Fruit fly (Drosophila melanogaster) whole organism, embryonic: ENCODE data around the gene CG13097.

ENCODE experiments used
- Abd-B ChIP-seq: fragments of 200-800 bp; sonication (Bioruptor generic); optimal IDR thresholded peaks from 2 replicates; lab custom pipeline; 2018; ENCODE audit warnings: missing biosample characterization, mild to moderate bottlenecking, missing genetic modification characterization, moderate library complexity
- Awh ChIP-seq: fragments of 200-800 bp; sonication (Bioruptor generic); IDR thresholded peaks from 2 replicates; pipeline ENCODE4, ENCODE4 v1.3.6; 2022; ENCODE audit warnings: missing biosample characterization, missing genetic modification characterization
- BtbVII ChIP-seq: fragments of 200-800 bp; sonication (Bioruptor generic); optimal IDR thresholded peaks from 3 replicates; lab custom pipeline; 2017; ENCODE audit warnings: missing biosample characterization, mild to moderate bottlenecking, missing genetic modification characterization
- CG10147 ChIP-seq: fragments of 200-800 bp; sonication (Bioruptor generic); optimal IDR thresholded peaks from 2 replicates; lab custom pipeline; 2019; ENCODE audit warnings: missing biosample characterization, mild to moderate bottlenecking, missing genetic modification characterization, moderate library complexity
- CG1233 ChIP-seq: fragments of 200-800 bp; sonication (Bioruptor generic); optimal IDR thresholded peaks from 4 replicates; lab custom pipeline; 2018; ENCODE audit warnings: missing biosample characterization, mild to moderate bottlenecking, missing genetic modification characterization
- CG14860 ChIP-seq: fragments of 200-800 bp; sonication (Bioruptor generic); IDR thresholded peaks from 3 replicates; pipeline ENCODE4 v1.3.6; 2022; ENCODE audit warnings: missing biosample characterization, missing genetic modification characterization; ENCODE audit not compliant: partially characterized antibody
- CG1529 ChIP-seq: fragments of 200-800 bp; sonication (Bioruptor generic); optimal IDR thresholded peaks from 3 replicates; lab custom pipeline; 2018; ENCODE audit warnings: missing biosample characterization, missing genetic modification characterization
- CG1602 ChIP-seq: fragments of 200-800 bp; sonication (Bioruptor generic); optimal IDR thresholded peaks from 3 replicates; lab custom pipeline; 2016; ENCODE audit warnings: missing biosample characterization, missing genetic modification characterization
- CG18764 ChIP-seq: fragments of 200-800 bp; sonication (Bioruptor generic); optimal IDR thresholded peaks from 3 replicates; lab custom pipeline; 2016; ENCODE audit warnings: missing biosample characterization, missing genetic modification characterization
- CG2712 ChIP-seq: fragments of 200-800 bp; optimal IDR thresholded peaks from 3 replicates; lab custom pipeline; 2019; ENCODE audit warnings: missing biosample characterization, mild to moderate bottlenecking, missing genetic modification characterization, moderate library complexity
- CG30020 ChIP-seq: fragments of 200-800 bp; optimal IDR thresholded peaks from 2 replicates; lab custom pipeline; 2019; ENCODE audit warnings: missing biosample characterization, mild to moderate bottlenecking, missing genetic modification characterization, moderate library complexity
- CG31365 ChIP-seq: fragments of 200-800 bp; sonication (Bioruptor generic); optimal IDR thresholded peaks from 2 replicates; lab custom pipeline; 2018; ENCODE audit warnings: missing biosample characterization, mild to moderate bottlenecking, missing genetic modification characterization
- CG3847 ChIP-seq: fragments of 200-800 bp; sonication (Bioruptor generic); IDR thresholded peaks from 2 replicates; pipeline ENCODE4 v1.3.6; 2022; ENCODE audit warnings: missing biosample characterization, missing genetic modification characterization
- CG43689 ChIP-seq: fragments of 200-800 bp; sonication (Bioruptor generic); IDR thresholded peaks from 2 replicates; pipeline ENCODE4 v1.3.6; 2022; ENCODE audit warnings: missing biosample characterization, missing genetic modification characterization
- CG6654 ChIP-seq: fragments of 200-800 bp; sonication (Bioruptor generic); optimal IDR thresholded peaks from 2 replicates; lab custom pipeline; 2017; ENCODE audit warnings: missing biosample characterization, mild to moderate bottlenecking, missing genetic modification characterization
- CG6689 ChIP-seq: fragments of 200-800 bp; sonication (Bioruptor generic); IDR thresholded peaks from 2 replicates; pipeline ENCODE4 v1.3.6; 2022; ENCODE audit warnings: missing biosample characterization, missing genetic modification characterization
- CG7839 ChIP-seq: fragments of 200-800 bp; sonication (Bioruptor generic); optimal IDR thresholded peaks from 3 replicates; lab custom pipeline; 2018; ENCODE audit warnings: missing biosample characterization, mild to moderate bottlenecking, missing genetic modification characterization, moderate library complexity
- CG7963 ChIP-seq: fragments of 200-800 bp; sonication (Bioruptor generic); IDR thresholded peaks from 3 replicates; pipeline ENCODE4 v1.3.6; 2022; ENCODE audit warnings: missing biosample characterization, missing genetic modification characterization; ENCODE audit not compliant: partially characterized antibody
- CG8359 ChIP-seq: fragments of 200-800 bp; sonication (Bioruptor generic); optimal IDR thresholded peaks from 2 replicates; lab custom pipeline; 2017; ENCODE audit warnings: missing biosample characterization, mild to moderate bottlenecking, missing genetic modification characterization, borderline replicate concordance
- CrebB ChIP-seq: fragments of 200-800 bp; sonication (Bioruptor generic); optimal IDR thresholded peaks from 3 replicates; lab custom pipeline; 2018; ENCODE audit warnings: missing biosample characterization, mild to moderate bottlenecking, missing genetic modification characterization
- Doc3 ChIP-seq: fragments of 200-800 bp; sonication (Bioruptor generic); IDR thresholded peaks from 3 replicates; pipeline ENCODE4 v1.3.6; 2022; ENCODE audit warnings: missing biosample characterization, missing genetic modification characterization; ENCODE audit not compliant: partially characterized antibody
- Ets65A ChIP-seq: fragments of 200-800 bp; sonication (Bioruptor generic); peaks from one replicate; lab custom pipeline; 2016; ENCODE audit warnings: missing biosample characterization, missing genetic modification characterization
- Fer3 ChIP-seq: fragments of 200-800 bp; sonication (Bioruptor generic); optimal IDR thresholded peaks from 2 replicates; lab custom pipeline; 2018; ENCODE audit warnings: missing biosample characterization, mild to moderate bottlenecking, missing genetic modification characterization, moderate library complexity
- HLH54F ChIP-seq: fragments of 200-800 bp; sonication (Bioruptor generic); optimal IDR thresholded peaks from 3 replicates; lab custom pipeline; 2016; ENCODE audit warnings: missing biosample characterization, missing genetic modification characterization
- Oli ChIP-seq: fragments of 200-800 bp; sonication (Bioruptor generic); optimal IDR thresholded peaks from 2 replicates; lab custom pipeline; 2018; ENCODE audit warnings: missing biosample characterization, mild to moderate bottlenecking, missing genetic modification characterization, moderate library complexity
- Opbp ChIP-seq: fragments of 200-800 bp; sonication (Bioruptor generic); IDR thresholded peaks from 3 replicates; pipeline ENCODE4 v1.3.6; 2022; ENCODE audit warnings: missing biosample characterization, missing genetic modification characterization; ENCODE audit not compliant: partially characterized antibody
- Six4 ChIP-seq: fragments of 200-800 bp; sonication (Bioruptor generic); optimal IDR thresholded peaks from 2 replicates; lab custom pipeline; 2016; ENCODE audit warnings: missing biosample characterization, missing genetic modification characterization
- Trl ChIP-seq, 3 experiments: fragments of >200 bp in 2 of 3; fragments of 200-800 bp in 1 of 3; sonication (Bioruptor generic) in 1 of 3; optimal IDR thresholded peaks; 2 replicates in 1 of 3; 3 replicates in 2 of 3; lab custom pipeline; 2016 to 2017; ENCODE audit warnings: missing biosample characterization in 1 of 3, missing genetic modification characterization in 1 of 3
- ap ChIP-seq: fragments of 200-800 bp; sonication (Bioruptor generic); IDR thresholded peaks from 2 replicates; pipeline ENCODE4 v1.3.6; 2022; ENCODE audit warnings: missing biosample characterization, missing genetic modification characterization
- br ChIP-seq: fragments of >200 bp; optimal IDR thresholded peaks from 2 replicates; lab custom pipeline; 2017
- corto ChIP-seq: fragments of 200-800 bp; sonication (Bioruptor generic); optimal IDR thresholded peaks from 2 replicates; lab custom pipeline; 2016; ENCODE audit warnings: missing biosample characterization, mild to moderate bottlenecking, missing genetic modification characterization, moderate library complexity
- crol ChIP-seq: fragments of 200-800 bp; sonication (Bioruptor generic); IDR thresholded peaks from 2 replicates; pipeline ENCODE4 v1.3.6; 2022; ENCODE audit warnings: missing biosample characterization, missing genetic modification characterization
- fd3F ChIP-seq: fragments of 200-800 bp; sonication (Bioruptor generic); optimal IDR thresholded peaks from 2 replicates; lab custom pipeline; 2018; ENCODE audit warnings: missing biosample characterization, mild to moderate bottlenecking, missing genetic modification characterization, moderate library complexity
- hb ChIP-seq: fragments of 200-800 bp; sonication (Bioruptor generic); IDR thresholded peaks from 3 replicates; pipeline ENCODE4 v1.3.6; 2022; ENCODE audit warnings: missing biosample characterization, missing genetic modification characterization; ENCODE audit not compliant: partially characterized antibody
- knrl ChIP-seq: fragments of 200-800 bp; sonication (Bioruptor generic); IDR thresholded peaks from 3 replicates; pipeline ENCODE4 v1.3.6; 2022; ENCODE audit warnings: missing biosample characterization, missing genetic modification characterization; ENCODE audit not compliant: partially characterized antibody
- nau ChIP-seq: fragments of 200-800 bp; sonication (Bioruptor generic); optimal IDR thresholded peaks from 3 replicates; lab custom pipeline; 2017; ENCODE audit warnings: missing biosample characterization, mild to moderate bottlenecking, missing genetic modification characterization, missing genetic modification reagents
- nom ChIP-seq: fragments of 200-800 bp; sonication (Bioruptor generic); optimal IDR thresholded peaks from 2 replicates; lab custom pipeline; 2017; ENCODE audit warnings: missing biosample characterization, missing genetic modification characterization, mild to moderate bottlenecking, moderate library complexity, missing genetic modification reagents
- org-1 ChIP-seq: fragments of 200-800 bp; sonication (Bioruptor generic); optimal IDR thresholded peaks from 2 replicates; lab custom pipeline; 2017; ENCODE audit warnings: missing biosample characterization, missing genetic modification characterization
- pnt ChIP-seq: fragments of 200-800 bp; sonication (Bioruptor generic); optimal IDR thresholded peaks from 3 replicates; lab custom pipeline; 2016; ENCODE audit warnings: missing biosample characterization, missing genetic modification characterization
- pum ChIP-seq: fragments of 200-800 bp; sonication (Bioruptor generic); optimal IDR thresholded peaks from 2 replicates; lab custom pipeline; 2016; ENCODE audit warnings: missing biosample characterization, missing genetic modification characterization
- run ChIP-seq: fragments of 200-800 bp; sonication (Bioruptor generic); optimal IDR thresholded peaks from 3 replicates; lab custom pipeline; 2018; ENCODE audit warnings: missing biosample characterization, mild to moderate bottlenecking, missing genetic modification characterization
- salm ChIP-seq: fragments of 200-800 bp; sonication (Bioruptor generic); optimal IDR thresholded peaks from 2 replicates; lab custom pipeline; 2018; ENCODE audit warnings: missing biosample characterization, mild to moderate bottlenecking, missing genetic modification characterization
- slou ChIP-seq: fragments of 200-800 bp; sonication (Bioruptor generic); optimal IDR thresholded peaks from 3 replicates; lab custom pipeline; 2016; ENCODE audit warnings: missing biosample characterization, missing genetic modification characterization
- stc ChIP-seq: fragments of 200-800 bp; sonication (Bioruptor generic); IDR thresholded peaks from 2 replicates; pipeline ENCODE4 v1.3.6; 2022; ENCODE audit warnings: missing biosample characterization, missing genetic modification characterization
- sug ChIP-seq: fragments of 200-800 bp; optimal IDR thresholded peaks from 2 replicates; lab custom pipeline; 2019; ENCODE audit warnings: missing biosample characterization, mild to moderate bottlenecking, missing genetic modification characterization, moderate library complexity
- tio ChIP-seq: fragments of 200-800 bp; sonication (Bioruptor generic); optimal IDR thresholded peaks from 2 replicates; lab custom pipeline; 2017; ENCODE audit warnings: missing biosample characterization, missing genetic modification characterization, inconsistent platforms
- unc-4 ChIP-seq: fragments of 200-800 bp; sonication (Bioruptor generic); IDR thresholded peaks from 2 replicates; pipeline ENCODE4 v1.3.6; 2022; ENCODE audit warnings: missing biosample characterization, missing genetic modification characterization; ENCODE audit not compliant: partially characterized antibody
- vfl ChIP-seq: fragments of 200-800 bp; sonication (Bioruptor generic); optimal IDR thresholded peaks from 2 replicates; lab custom pipeline; 2016; ENCODE audit warnings: missing biosample characterization, missing genetic modification characterization
- z ChIP-seq: fragments of 200-800 bp; sonication (Bioruptor generic); IDR thresholded peaks from 3 replicates; pipeline ENCODE4 v1.3.6; 2022; ENCODE audit warnings: missing biosample characterization, missing genetic modification characterization
- zen ChIP-seq: fragments of 200-800 bp; sonication (Bioruptor generic); optimal IDR thresholded peaks from 3 replicates; lab custom pipeline; 2018; ENCODE audit warnings: missing biosample characterization, mild to moderate bottlenecking, missing genetic modification characterization, moderate library complexity

CG13097 gene

dm6 chr2L:8473448-8473847 lies 41.2 kb downstream of the CG13097 start (continued):
- TF ChIP-seq CG30020 (tag; lab: Kevin White, UChicago) (no peak), Awh (GFP tag; lab: Robert Waterston, UW) (peak; percentile 67; the same call in 1 of the 2 replicates), corto (GFP tag; lab: Kevin White, UChicago) (no peak), Trl (optimal IDR thresholded peaks at IDR 0.05; lab: Kevin White, UChicago) (no peak), Trl (GFP tag; optimal IDR thresholded peaks at IDR 0.05; lab: Kevin White, UChicago) (no peak), unc-4 (GFP tag; lab: Robert Waterston, UW) (no peak), nau (GFP tag; lab: Kevin White, UChicago) (no peak), CG7963 (no peak), tio (GFP tag; lab: Kevin White, UChicago) (no peak), zen (tag; lab: Kevin White, UChicago) (peak; percentile 6), Doc3 (GFP tag; lab: Robert Waterston, UW) (no peak), CG1233 (GFP tag; lab: Kevin White, UChicago) (peak; percentile 54), CG6689 (peak; percentile 69), CG1602 (GFP tag; lab: Kevin White, UChicago) (peak; percentile 5), CG43689 (no peak), CG10147 (GFP tag; lab: Kevin White, UChicago) (no peak), hb (GFP tag; lab: Robert Waterston, UW) (no peak), br (no peak), run (tag; lab: Kevin White, UChicago) (peak; percentile 15), CG2712 (tag; lab: Kevin White, UChicago) (peak; percentile 71), pum (GFP tag; lab: Kevin White, UChicago) (no peak), nom (GFP tag; lab: Kevin White, UChicago) (peak; percentile 77), Oli (tag; lab: Kevin White, UChicago) (peak; percentile 54), salm (tag; lab: Kevin White, UChicago) (no peak), vfl (GFP tag; lab: Kevin White, UChicago) (no peak), CrebB (no peak), CG3847 (GFP tag; lab: Robert Waterston, UW) (peak; percentile 55), ap (peak; percentile 45; the same call in 1 of the 2 replicates), crol (peak; percentile 42; the same call in 1 of the 2 replicates), CG18764 (GFP tag; lab: Kevin White, UChicago) (peak; percentile 32), CG6654 (GFP tag; lab: Kevin White, UChicago) (peak; percentile 26), Ets65A (peak; percentile 85), Fer3 (tag; lab: Kevin White, UChicago) (peak; percentile 53), Abd-B (no peak), org-1 (GFP tag; lab: Kevin White, UChicago) (no peak), knrl (GFP tag; lab: Robert Waterston, UW) (no peak), CG8359 (GFP tag; lab: Kevin White, UChicago) (peak; percentile 40), pnt (no peak), sug (tag; lab: Kevin White, UChicago) (no peak), CG31365 (tag; lab: Kevin White, UChicago) (no peak), CG7839 (tag; lab: Kevin White, UChicago) (peak; percentile 65), Opbp (GFP tag; lab: Robert Waterston, UW) (no peak), slou (GFP tag; lab: Kevin White, UChicago) (no peak), stc (GFP tag; lab: Robert Waterston, UW) (peak; percentile 72), CG1529 (no peak), CG14860 (GFP tag; lab: Robert Waterston, UW) (no peak), BtbVII (GFP tag; lab: Kevin White, UChicago) (peak; percentile 41), HLH54F (GFP tag; lab: Kevin White, UChicago) (no peak), Six4 (peak; percentile 8), fd3F (GFP tag; lab: Kevin White, UChicago) (peak; percentile 15), z (GFP tag; lab: Robert Waterston, UW) (no peak)
